Worm (Caenorhabditis elegans): ENCODE results near the gene cdc-42.

The cdc-42 gene

DNA sequence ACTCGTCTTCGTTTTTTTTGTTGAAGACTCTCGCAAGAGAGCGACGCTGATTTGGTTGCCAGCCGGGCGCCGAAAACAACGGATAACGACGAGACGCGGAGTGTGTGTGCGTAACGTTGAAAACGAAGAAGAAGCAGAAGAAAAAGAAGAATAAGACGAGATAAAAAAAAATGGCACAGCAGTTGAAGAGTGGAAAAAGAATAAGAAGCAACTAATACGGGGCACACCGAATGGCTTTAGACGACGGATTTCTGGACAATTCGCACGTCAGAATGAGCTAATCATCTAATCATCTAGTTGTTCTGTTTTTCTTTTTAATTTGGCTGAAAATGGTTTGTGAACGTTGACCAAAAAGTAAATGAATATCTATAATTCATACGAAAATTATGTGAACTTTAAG is 20.7 kb downstream of the cdc-42 start:
- TF ChIP-seq aha-1 (tag) (peak; percentile 64), unc-130 (GFP tag; optimal IDR thresholded peaks at IDR 0.05) (no peak)

DNA sequence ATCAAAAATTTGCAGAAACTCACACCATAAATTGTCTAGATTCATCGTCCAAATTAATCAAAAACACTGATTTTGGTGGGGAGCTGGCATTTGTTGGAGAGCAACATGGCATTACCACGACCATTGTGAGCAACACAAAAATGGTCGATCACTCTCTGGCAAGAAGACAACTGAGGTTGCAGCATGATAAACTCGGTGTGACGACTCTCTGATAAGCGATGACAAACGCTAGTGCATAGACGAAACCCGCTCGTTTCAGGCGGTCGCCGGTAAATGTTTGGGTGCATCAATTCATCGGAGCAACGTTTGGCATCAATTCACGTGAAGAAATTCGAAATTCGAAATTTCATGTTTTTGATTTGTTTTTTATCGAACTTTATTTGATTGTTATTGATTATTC is 22.8 kb downstream of the cdc-42 start:
- TF ChIP-seq mdt-29 (GFP tag; IDR thresholded peaks at IDR 0.05) (0 out of 2 replicates have a peak, but pooled peaks have one; percentile 18), mxl-3 (GFP tag; optimal IDR thresholded peaks at IDR 0.05) (peak; percentile 50), mes-2 (tag; optimal IDR thresholded peaks at IDR 0.05; ENCODE audit: poor library complexity, severe bottlenecking) (no peak), tra-1 (GFP tag; IDR thresholded peaks at IDR 0.05) (0 out of 2 replicates have a peak, but pooled peaks have one; percentile 7), hlh-30 (tag; optimal IDR thresholded peaks at IDR 0.05; ENCODE audit: insufficient read depth) (peak; percentile 13), daf-16 (GFP tag; optimal IDR thresholded peaks at IDR 0.05) (no peak), daf-16 (tag; optimal IDR thresholded peaks at IDR 0.05) (peak; percentile 37), fos-1 (tag; optimal IDR thresholded peaks at IDR 0.05) (no peak), ztf-7 (tag; optimal IDR thresholded peaks at IDR 0.05) (no peak), set-16 (GFP tag; IDR thresholded peaks at IDR 0.05) (no peak), mep-1 (tag; optimal IDR thresholded peaks at IDR 0.05) (no peak), aha-1 (tag) (peak; percentile 58), ceh-82 (tag; optimal IDR thresholded peaks at IDR 0.05) (no peak), nhr-28 (tag; optimal IDR thresholded peaks at IDR 0.05) (peak; percentile 10), hlh-11 (tag; optimal IDR thresholded peaks at IDR 0.05) (peak; percentile 74), D1046.2 (GFP tag; IDR thresholded peaks at IDR 0.05) (0 out of 2 replicates have a peak, but pooled peaks have one; percentile 34), dmd-6 (GFP tag; IDR thresholded peaks at IDR 0.05) (peak; percentile 85), pqm-1 (tag; optimal IDR thresholded peaks at IDR 0.05) (peak; percentile 65), zfp-2 (tag; optimal IDR thresholded peaks at IDR 0.05) (no peak)

DNA sequence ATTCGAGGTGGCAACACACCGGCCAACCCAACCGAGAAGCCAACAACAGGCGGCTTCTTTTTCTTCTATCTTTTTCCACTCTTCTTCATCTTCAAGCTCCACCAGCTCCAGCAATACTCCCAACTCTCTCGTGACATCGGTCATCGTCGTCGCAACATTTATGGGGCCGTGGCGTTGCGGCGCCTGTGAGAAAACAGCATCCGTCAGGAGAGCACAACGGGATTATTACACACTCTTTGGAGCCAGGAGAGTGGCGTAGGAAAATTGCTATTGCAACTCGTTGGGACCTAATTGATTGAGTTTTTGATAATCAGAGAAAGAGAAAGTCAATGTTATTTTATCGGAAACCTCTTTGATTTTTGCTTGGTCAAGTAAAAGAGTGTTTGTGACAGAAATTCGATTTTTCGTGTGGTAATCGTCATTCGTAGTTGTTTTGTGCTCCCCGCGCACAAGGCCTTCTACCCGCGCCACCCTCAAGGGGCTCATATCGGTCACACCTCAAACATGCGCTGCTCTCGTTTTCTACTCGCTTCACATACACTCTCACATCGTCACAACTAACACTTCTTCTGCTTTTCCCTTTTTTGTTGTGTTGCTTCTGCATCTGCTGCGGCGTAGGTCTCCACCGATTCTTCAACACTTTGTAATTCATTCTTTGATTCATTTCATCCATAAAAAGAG is 24.0 kb downstream of the cdc-42 start:
- TF ChIP-seq nhr-11 (tag; optimal IDR thresholded peaks at IDR 0.05) (peak; percentile 64), unc-39 (tag; optimal IDR thresholded peaks at IDR 0.05) (no peak), ZK546.5 (tag; optimal IDR thresholded peaks at IDR 0.05) (no peak), set-16 (GFP tag; IDR thresholded peaks at IDR 0.05) (0 out of 2 replicates have a peak, but pooled peaks have one; percentile 9), ctbp-1 (GFP tag; IDR thresholded peaks at IDR 0.05) (no peak), unc-62 (GFP tag; optimal IDR thresholded peaks at IDR 0.05 in 1 of 2) (peak in 1 of 2 experiments; percentile 92), unc-62 (tag; optimal IDR thresholded peaks at IDR 0.05) (no peak), mdt-29 (GFP tag; IDR thresholded peaks at IDR 0.05) (no peak), hlh-30 (tag; optimal IDR thresholded peaks at IDR 0.05; ENCODE audit: insufficient read depth) (peak; percentile 51), nhr-10 (tag; optimal IDR thresholded peaks at IDR 0.05) (no peak), zip-11 (GFP tag; IDR thresholded peaks at IDR 0.05) (no peak), ceh-28 (tag; optimal IDR thresholded peaks at IDR 0.05) (no peak), mep-1 (tag; optimal IDR thresholded peaks at IDR 0.05) (peak; percentile 6), daf-16 (GFP tag; optimal IDR thresholded peaks at IDR 0.05) (no peak), daf-16 (tag; optimal IDR thresholded peaks at IDR 0.05) (no peak), dpl-1 (GFP tag; optimal IDR thresholded peaks at IDR 0.05) (no peak), lin-13 (GFP tag; optimal IDR thresholded peaks at IDR 0.05) (no peak), saeg-2 (GFP tag; IDR thresholded peaks at IDR 0.05) (no peak), nhr-111 (GFP tag; optimal IDR thresholded peaks at IDR 0.05) (no peak), nhr-76 (tag; optimal IDR thresholded peaks at IDR 0.05) (no peak), hlh-11 (tag; optimal IDR thresholded peaks at IDR 0.05) (peak; percentile 33)

DNA sequence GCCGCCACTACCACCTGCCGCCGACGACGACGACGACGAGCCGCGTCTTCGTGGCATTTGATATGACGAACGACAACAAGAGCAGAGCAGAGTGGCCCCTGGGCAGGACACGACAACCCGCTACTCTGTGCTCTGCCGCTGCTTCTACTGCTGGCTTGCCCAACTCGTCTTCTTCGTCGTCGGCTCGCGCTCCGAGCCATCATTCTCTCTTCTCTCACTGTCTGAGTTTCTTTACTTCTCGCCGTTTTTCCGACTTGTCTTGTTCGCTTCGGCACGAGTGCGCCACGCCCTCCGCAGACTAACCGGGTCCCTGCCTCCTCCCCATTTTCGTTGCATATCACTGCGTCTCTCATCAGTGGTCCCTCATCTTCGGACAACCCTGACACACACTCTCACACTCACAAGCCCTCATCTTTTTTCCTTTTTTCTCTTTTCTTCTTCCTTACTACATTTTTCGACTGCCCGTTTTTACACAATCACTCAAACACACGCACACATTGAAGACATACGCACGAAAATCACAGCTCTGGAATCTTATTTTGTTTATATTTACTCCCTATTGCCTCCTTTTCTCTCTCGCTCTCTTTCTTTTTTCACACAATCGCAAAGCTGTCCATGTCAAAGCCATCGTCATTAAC is 25.9 kb downstream of the cdc-42 start:
- TF ChIP-seq ZK337.2 (GFP tag; IDR thresholded peaks at IDR 0.05): no peak
- TF ChIP-seq daf-12 (tag; optimal IDR thresholded peaks at IDR 0.05): no peak
- no peak for TF ChIP-seq nhr-28 (tag; optimal IDR thresholded peaks at IDR 0.05)
- no peak for TF ChIP-seq daf-19 (GFP tag; conservative IDR thresholded peaks at IDR 0.05)
- no peak for TF ChIP-seq nhr-10 (tag; optimal IDR thresholded peaks at IDR 0.05)
- peak; percentile 51 for TF ChIP-seq F37D6.2 (tag; optimal IDR thresholded peaks at IDR 0.05)
- TF ChIP-seq zfp-2 (tag; optimal IDR thresholded peaks at IDR 0.05): no peak
- no peak for TF ChIP-seq pha-4 (GFP tag; IDR thresholded peaks at IDR 0.05)
- no peak for TF ChIP-seq pha-4 (tag; optimal IDR thresholded peaks at IDR 0.05)
- no peak for TF ChIP-seq R02D3.7 (tag; optimal IDR thresholded peaks at IDR 0.05)
- TF ChIP-seq hlh-11 (tag; optimal IDR thresholded peaks at IDR 0.05): peak; percentile 68
- peak in 1 of 2 experiments; percentile 67 for TF ChIP-seq hif-1 (tag; optimal IDR thresholded peaks at IDR 0.05)
- TF ChIP-seq nhr-48 (tag; optimal IDR thresholded peaks at IDR 0.05): peak; percentile 28
- TF ChIP-seq ces-1 (GFP tag; optimal IDR thresholded peaks at IDR 0.05): peak; percentile 19
- TF ChIP-seq jun-1 (tag; optimal IDR thresholded peaks at IDR 0.05): no peak
- no peak for TF ChIP-seq nhr-237 (tag; optimal IDR thresholded peaks at IDR 0.05)
- TF ChIP-seq unc-130 (GFP tag; optimal IDR thresholded peaks at IDR 0.05): no peak

All from whole organism, L4 larva.